Worm (Caenorhabditis elegans) whole organism, L4 larva: Measurements from ENCODE around the gene C56G2.5.

Experiments
- D1046.2 ChIP-seq: fragments of 200-800 bp; sonication (Bioruptor generic); IDR thresholded peaks from 2 replicates; pipeline ENCODE4 v1.3.6; 2022; ENCODE audit warnings: missing genetic modification characterization, missing compliant biosample characterization
- T26A8.4 ChIP-seq: fragments of 200-800 bp; sonication (Bioruptor generic); IDR thresholded peaks from 2 replicates; pipeline ENCODE4 v1.3.6; 2022; ENCODE audit warnings: missing genetic modification characterization, missing compliant biosample characterization
- Y105C5A.15 ChIP-seq: fragments of 200-800 bp; sonication (Bioruptor generic); IDR thresholded peaks from 2 replicates; pipeline ENCODE4 v1.3.6; 2022; ENCODE audit warnings: missing genetic modification characterization, missing compliant biosample characterization
- aha-1 ChIP-seq: fragments of 150-350 bp; peaks from one replicate; lab custom pipeline; 2014; ENCODE audit warnings: missing biosample characterization, missing genetic modification characterization
- ama-1 ChIP-seq: fragments of 150-350 bp; optimal IDR thresholded peaks from 2 replicates; lab custom pipeline; 2014; ENCODE audit warnings: inconsistent platforms, mixed read lengths
- ceh-20 ChIP-seq: fragments of 200-800 bp; sonication (Bioruptor generic); IDR thresholded peaks from 2 replicates; pipeline ENCODE4 v1.3.6; 2022; ENCODE audit warnings: missing genetic modification reagents, missing genetic modification characterization, missing compliant biosample characterization
- ceh-32 ChIP-seq: sonication (generic microtip); optimal IDR thresholded peaks from 2 replicates; lab custom pipeline; 2016; ENCODE audit warnings: mild to moderate bottlenecking, missing genetic modification characterization, missing compliant biosample characterization; ENCODE audit not compliant: poor library complexity
- fkh-10 ChIP-seq: fragments of 150-350 bp; optimal IDR thresholded peaks from 2 replicates; lab custom pipeline; 2014; ENCODE audit warnings: missing biosample characterization, missing genetic modification reagents, missing genetic modification characterization
- gei-8 ChIP-seq: fragments of 200-800 bp; sonication (Bioruptor generic); optimal IDR thresholded peaks from 2 replicates; lab custom pipeline; 2018; ENCODE audit warnings: mild to moderate bottlenecking, missing genetic modification characterization, missing compliant biosample characterization
- hlh-30 ChIP-seq: sonication (generic microtip); optimal IDR thresholded peaks from 2 replicates; lab custom pipeline; 2017; ENCODE audit warnings: antibody characterized with exemption, mild to moderate bottlenecking, missing genetic modification characterization, missing compliant biosample characterization; ENCODE audit not compliant: insufficient read depth
- madf-5 ChIP-seq, 2 experiments: fragments of 200-800 bp; sonication (Bioruptor generic); IDR thresholded peaks; 2 replicates each; pipeline ENCODE4 v1.3.6; 2022; ENCODE audit warnings: missing compliant biosample characterization in 2 of 2, missing genetic modification characterization in 2 of 2
- mdt-29 ChIP-seq: fragments of 200-800 bp; sonication (Bioruptor generic); IDR thresholded peaks from 2 replicates; pipeline ENCODE4 v1.3.6; 2022; ENCODE audit warnings: missing genetic modification reagents, missing genetic modification characterization, missing compliant biosample characterization
- mep-1 ChIP-seq: fragments of 150-350 bp; sonication (generic microtip); optimal IDR thresholded peaks from 3 replicates; lab custom pipeline; 2014; ENCODE audit warnings: missing biosample characterization, missing genetic modification characterization
- mes-2 ChIP-seq: sonication (generic microtip); optimal IDR thresholded peaks from 2 replicates; lab custom pipeline; 2016; ENCODE audit warnings: missing genotype, mild to moderate bottlenecking, missing genetic modification characterization, missing compliant biosample characterization; ENCODE audit not compliant: poor library complexity, severe bottlenecking
- nhr-11 ChIP-seq: fragments of 150-350 bp; optimal IDR thresholded peaks from 2 replicates; lab custom pipeline; 2014; ENCODE audit warnings: missing biosample characterization, missing genetic modification characterization
- nhr-6 ChIP-seq: fragments of 150-350 bp; optimal IDR thresholded peaks from 2 replicates; lab custom pipeline; 2014; ENCODE audit warnings: missing biosample characterization, missing genetic modification characterization
- pha-4 ChIP-seq, 2 experiments: fragments of 150-350 bp in 1 of 2; fragments of 200-800 bp in 1 of 2; sonication (Bioruptor generic) in 1 of 2; IDR thresholded peaks in 1 of 2; optimal IDR thresholded peaks in 1 of 2; 2 replicates each; pipeline versions ENCODE4 v1.3.6 to Lab custom; 2014 to 2022; ENCODE audit warnings: missing genetic modification characterization in 2 of 2, missing genetic modification reagents in 2 of 2, missing biosample characterization in 1 of 2, missing compliant biosample characterization in 1 of 2
- php-3 ChIP-seq: fragments of 200-800 bp; sonication (Bioruptor generic); IDR thresholded peaks from 2 replicates; pipeline ENCODE4 v1.3.6; 2022; ENCODE audit warnings: missing genetic modification reagents, missing genetic modification characterization, missing compliant biosample characterization
- rbr-2 ChIP-seq: sonication (generic microtip); optimal IDR thresholded peaks from 2 replicates; lab custom pipeline; 2016; ENCODE audit warnings: missing genotype, missing genetic modification characterization, missing compliant biosample characterization
- set-16 ChIP-seq: fragments of 200-800 bp; sonication (Bioruptor generic); IDR thresholded peaks from 2 replicates; pipeline ENCODE4 v1.3.6; 2022; ENCODE audit warnings: missing genetic modification reagents, missing genetic modification characterization, missing compliant biosample characterization
- snpc-4 ChIP-seq: fragments of 150-350 bp; optimal IDR thresholded peaks from 2 replicates; lab custom pipeline; 2014; ENCODE audit warnings: missing biosample characterization, missing genetic modification characterization
- spr-1 ChIP-seq: sonication (generic microtip); optimal IDR thresholded peaks from 2 replicates; lab custom pipeline; 2016; ENCODE audit warnings: mild to moderate bottlenecking, missing genetic modification characterization, missing compliant biosample characterization
- unc-62 ChIP-seq, 3 experiments: fragments of 150-350 bp in 1 of 3; sonication (generic microtip); optimal IDR thresholded peaks in 2 of 3; peaks in 1 of 3; 1 replicate in 1 of 3; 2 replicates in 2 of 3; lab custom pipeline; 2014 to 2017; ENCODE audit warnings: missing biosample characterization in 3 of 3, missing genetic modification characterization in 3 of 3, missing genetic modification reagents in 3 of 3, missing genotype in 1 of 3
- zag-1 ChIP-seq: fragments of 150-350 bp; optimal IDR thresholded peaks from 2 replicates; lab custom pipeline; 2014; ENCODE audit warnings: missing biosample characterization, missing genetic modification characterization
- zip-2 ChIP-seq: fragments of 150-350 bp; optimal IDR thresholded peaks from 2 replicates; lab custom pipeline; 2014; ENCODE audit warnings: missing biosample characterization, missing genetic modification characterization

The C56G2.5 gene

ce11 chrIII:6303114-6303647, 20.9 kb downstream of the C56G2.5 start, which contains the start of gene F47D12.9 (continued):
- no peak for TF ChIP-seq T26A8.4 (GFP tag; lab: Robert Waterston, UW)
- TF ChIP-seq rbr-2 (tag; lab: Kevin White, UChicago) = peak; percentile 56
- TF ChIP-seq mes-2 (tag; lab: Kevin White, UChicago) = peak; percentile 71
- no peak for TF ChIP-seq pha-4 (GFP tag; IDR thresholded peaks at IDR 0.05; lab: Robert Waterston, UW)
- peak; percentile 76 for TF ChIP-seq pha-4 (tag; optimal IDR thresholded peaks at IDR 0.05; lab: Kevin White, UChicago)
- no peak for TF ChIP-seq zag-1 (tag; lab: Kevin White, UChicago)
- peak; percentile 98 for TF ChIP-seq hlh-30
- TF ChIP-seq set-16 (GFP tag; lab: Robert Waterston, UW) = peak; percentile 18; the same call in 1 of the 2 replicates
- TF ChIP-seq gei-8 (GFP tag; lab: Kevin White, UChicago) = peak; percentile 32
- TF ChIP-seq ceh-32 = no peak
- TF ChIP-seq Y105C5A.15 (GFP tag; lab: Robert Waterston, UW) = 0 out of 2 replicates have a peak, but pooled peaks have one; percentile 7
- peak; percentile 12 for TF ChIP-seq zip-2 (tag; lab: Kevin White, UChicago)
- TF ChIP-seq ceh-20 (GFP tag; lab: Robert Waterston, UW) = peak; percentile 72
- TF ChIP-seq nhr-6 (tag; lab: Kevin White, UChicago) = peak; percentile 89
- TF ChIP-seq, all 104 proteins: peak for 39

- TF ChIP-seq aha-1 (tag; lab: Kevin White, UChicago) (peak; percentile 98), ama-1 (lab: Kevin White, UChicago) (peak; percentile 5), mep-1 (tag; lab: Kevin White, UChicago) (no peak), spr-1 (tag; lab: Kevin White, UChicago) (no peak)
These were observed 23.7 kb downstream of the C56G2.5 start for ce11 chrIII:6300297-6300696.

ce11 chrIII:6298131-6298530, 25.9 kb downstream of the C56G2.5 start, which contains the start of gene F47D12.3:
TSS of gene F47D12.3 (plus strand) at chrIII:6298461.
- TF ChIP-seq ceh-20 (GFP tag; lab: Robert Waterston, UW) (peak; percentile 18; the same call in 1 of the 2 replicates), nhr-11 (tag; lab: Kevin White, UChicago) (no peak), unc-62 (GFP tag; optimal IDR thresholded peaks at IDR 0.05 in 1 of 2; lab: Kevin White, UChicago) (peak in 1 of 2 experiments; percentile 97), unc-62 (tag; optimal IDR thresholded peaks at IDR 0.05; lab: Kevin White, UChicago) (no peak)
- TF ChIP-seq, all 104 proteins: peak for 2

- TF ChIP-seq mdt-29 (GFP tag; lab: Robert Waterston, UW) (no peak), unc-62 (GFP tag; optimal IDR thresholded peaks at IDR 0.05 in 1 of 2; lab: Kevin White, UChicago) (peak in 1 of 2 experiments; percentile 91), unc-62 (tag; optimal IDR thresholded peaks at IDR 0.05; lab: Kevin White, UChicago) (no peak), fkh-10 (GFP tag; lab: Kevin White, UChicago) (peak; percentile 20), D1046.2 (no peak), snpc-4 (tag; lab: Kevin White, UChicago) (no peak), madf-5 (GFP tag; IDR thresholded peaks at IDR 0.05; lab: Robert Waterston, UW) (no peak)
These were observed 26.4 kb downstream of the C56G2.5 start for ce11 chrIII:6297599-6297998.

- TF ChIP-seq ceh-20 (GFP tag; lab: Robert Waterston, UW) (0 out of 2 replicates have a peak, but pooled peaks have one; percentile 15), php-3 (GFP tag; lab: Robert Waterston, UW) (no peak), unc-62 (GFP tag; optimal IDR thresholded peaks at IDR 0.05 in 1 of 2; lab: Kevin White, UChicago) (peak in 1 of 2 experiments; percentile 97), unc-62 (tag; optimal IDR thresholded peaks at IDR 0.05; lab: Kevin White, UChicago) (no peak)
These were observed 27.9 kb downstream of the C56G2.5 start, which contains the start of gene F47D12.7 for ce11 chrIII:6295972-6296700. TSS of gene F47D12.7 (minus strand) at chrIII:6296022.
